Worm (Caenorhabditis elegans): ENCODE results near the gene dct-6.
A peak's percentile ranks its signal among the peaks of the same experiment; 100 is the strongest.

dct-6 gene

DNA sequence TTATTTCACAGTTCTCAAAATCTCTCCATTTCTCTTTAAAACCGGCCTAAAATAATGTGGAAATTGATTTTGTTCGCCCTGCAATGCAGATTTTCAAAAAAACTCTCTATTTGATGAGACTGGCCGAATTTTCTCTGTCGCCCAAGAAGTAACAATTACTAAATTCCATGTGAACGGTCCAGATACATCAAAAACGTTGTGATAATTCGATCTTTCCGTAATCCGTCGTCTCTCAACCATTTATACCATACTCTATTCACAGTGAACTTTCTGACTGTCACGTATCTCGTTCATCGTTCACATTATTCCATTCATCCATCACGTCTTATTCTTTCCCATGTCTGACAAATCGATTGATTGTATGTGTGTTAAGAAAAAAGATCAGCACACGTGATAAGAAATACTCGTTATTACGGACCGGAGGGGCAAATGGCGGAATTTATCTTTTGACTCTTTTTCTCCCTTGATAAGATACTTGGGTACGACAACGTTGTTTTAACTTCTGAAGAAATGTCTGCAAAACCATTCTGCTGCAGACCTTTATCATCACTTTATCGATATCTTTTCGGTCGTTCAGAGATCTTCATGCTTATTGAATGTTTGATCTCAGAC is 45.0 kb upstream of the dct-6 start (continued):
- TF ChIP-seq sox-4 (tag; optimal IDR thresholded peaks at IDR 0.05) (no peak), ama-1 (optimal IDR thresholded peaks at IDR 0.05) (no peak), ets-5 (GFP tag; IDR thresholded peaks at IDR 0.05) (no peak), ztf-4 (tag; optimal IDR thresholded peaks at IDR 0.05) (peak; percentile 7), efl-3 (GFP tag; optimal IDR thresholded peaks at IDR 0.05) (no peak), elt-2 (tag; optimal IDR thresholded peaks at IDR 0.05) (no peak), elt-3 (tag; optimal IDR thresholded peaks at IDR 0.05) (peak; percentile 42 to 96 (median 93)), mdl-1 (tag; optimal IDR thresholded peaks at IDR 0.05) (peak in 1 of 2 experiments; percentile 67), nhr-71 (tag; optimal IDR thresholded peaks at IDR 0.05) (peak; percentile 76), sup-37 (GFP tag; optimal IDR thresholded peaks at IDR 0.05) (no peak), zip-4 (GFP tag; optimal IDR thresholded peaks at IDR 0.05) (no peak), blmp-1 (tag; optimal IDR thresholded peaks at IDR 0.05) (peak; percentile 59), lir-3 (tag; optimal IDR thresholded peaks at IDR 0.05; ENCODE audit: poor library complexity) (no peak), ces-1 (GFP tag; optimal IDR thresholded peaks at IDR 0.05) (no peak), hlh-4 (tag; optimal IDR thresholded peaks at IDR 0.05) (no peak), grh-1 (GFP tag; IDR thresholded peaks at IDR 0.05) (peak; percentile 81), unc-130 (tag; optimal IDR thresholded peaks at IDR 0.05) (no peak), unc-30 (tag; optimal IDR thresholded peaks at IDR 0.05) (no peak), C04F5.9 (tag; optimal IDR thresholded peaks at IDR 0.05) (no peak), nhr-90 (tag; optimal IDR thresholded peaks at IDR 0.05; ENCODE audit: poor library complexity) (peak; percentile 63), nhr-11 (tag; optimal IDR thresholded peaks at IDR 0.05) (no peak), unc-86 (tag; optimal IDR thresholded peaks at IDR 0.05) (no peak), mef-2 (tag; optimal IDR thresholded peaks at IDR 0.05) (no peak), nhr-12 (tag; optimal IDR thresholded peaks at IDR 0.05) (no peak), nhr-20 (tag; optimal IDR thresholded peaks at IDR 0.05) (peak; percentile 69), snu-23 (GFP tag; optimal IDR thresholded peaks at IDR 0.05) (peak; percentile 65), nhr-85 (tag) (peak; percentile 92), unc-62 (GFP tag; optimal IDR thresholded peaks at IDR 0.05) (no peak)

DNA sequence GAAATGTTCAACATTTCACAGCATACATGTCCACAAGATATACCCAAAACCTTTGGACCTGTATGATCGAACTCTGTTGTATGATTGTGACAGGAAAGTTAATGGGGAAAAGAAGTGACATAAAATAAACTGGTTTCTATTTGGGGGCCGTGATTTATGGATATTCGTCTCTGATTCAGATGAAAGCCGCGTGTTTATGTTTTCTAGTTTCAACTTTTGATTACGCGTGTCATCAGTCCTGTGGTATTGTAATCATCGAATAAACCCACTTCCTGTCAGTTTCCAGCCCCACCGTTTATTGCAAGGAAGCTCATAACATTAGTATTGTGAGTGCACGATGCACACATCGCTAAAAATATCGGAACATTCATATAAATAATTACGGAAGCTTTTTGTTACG is 44.0 kb upstream of the dct-6 start:
- TF ChIP-seq elt-3 (tag; optimal IDR thresholded peaks at IDR 0.05) (peak in 2 of 6 experiments; percentile 45 to 73), nhr-47 (tag; optimal IDR thresholded peaks at IDR 0.05) (no peak), snu-23 (GFP tag; optimal IDR thresholded peaks at IDR 0.05) (peak; percentile 63), tbx-2 (tag; optimal IDR thresholded peaks at IDR 0.05) (peak; percentile 34), egl-13 (tag; optimal IDR thresholded peaks at IDR 0.05) (no peak), nhr-90 (tag; optimal IDR thresholded peaks at IDR 0.05; ENCODE audit: poor library complexity) (peak; percentile 65), C16A3.4 (tag; optimal IDR thresholded peaks at IDR 0.05) (no peak), unc-30 (tag; optimal IDR thresholded peaks at IDR 0.05) (no peak), zip-4 (GFP tag; optimal IDR thresholded peaks at IDR 0.05) (no peak), nhr-85 (tag) (peak; percentile 89), unc-86 (tag; optimal IDR thresholded peaks at IDR 0.05) (no peak), blmp-1 (tag; optimal IDR thresholded peaks at IDR 0.05) (peak; percentile 71), nhr-84 (tag; optimal IDR thresholded peaks at IDR 0.05) (no peak), aha-1 (tag; optimal IDR thresholded peaks at IDR 0.05) (no peak), ztf-4 (tag; optimal IDR thresholded peaks at IDR 0.05) (no peak), Y116A8C.19 (tag; optimal IDR thresholded peaks at IDR 0.05; ENCODE audit: borderline replicate concordance) (no peak), nhr-71 (tag; optimal IDR thresholded peaks at IDR 0.05) (peak; percentile 74), aly-2 (tag; optimal IDR thresholded peaks at IDR 0.05) (no peak), fkh-10 (GFP tag; optimal IDR thresholded peaks at IDR 0.05) (no peak), mdl-1 (tag; optimal IDR thresholded peaks at IDR 0.05) (peak in 1 of 2 experiments; percentile 52), ama-1 (optimal IDR thresholded peaks at IDR 0.05) (no peak), jun-1 (tag; optimal IDR thresholded peaks at IDR 0.05) (no peak), grh-1 (GFP tag; IDR thresholded peaks at IDR 0.05) (peak; percentile 90), fkh-8 (tag; optimal IDR thresholded peaks at IDR 0.05) (no peak), isw-1 (GFP tag; IDR thresholded peaks at IDR 0.05) (no peak), nhr-11 (tag; optimal IDR thresholded peaks at IDR 0.05) (no peak), nhr-19 (GFP tag; conservative IDR thresholded peaks at IDR 0.05) (peak; percentile 76), pqm-1 (tag; optimal IDR thresholded peaks at IDR 0.05) (no peak), nhr-77 (tag; optimal IDR thresholded peaks at IDR 0.05) (no peak), ces-1 (GFP tag; optimal IDR thresholded peaks at IDR 0.05) (no peak), C34B4.2 (tag; optimal IDR thresholded peaks at IDR 0.05) (no peak), elt-2 (tag; optimal IDR thresholded peaks at IDR 0.05) (no peak), swsn-7 (tag; optimal IDR thresholded peaks at IDR 0.05) (no peak), irx-1 (tag; optimal IDR thresholded peaks at IDR 0.05) (no peak), lir-3 (tag; optimal IDR thresholded peaks at IDR 0.05; ENCODE audit: poor library complexity) (peak; percentile 5), ceh-90 (tag; optimal IDR thresholded peaks at IDR 0.05) (no peak), lin-35 (GFP tag; optimal IDR thresholded peaks at IDR 0.05) (peak in 1 of 2 experiments; percentile 40), C04F5.9 (tag; optimal IDR thresholded peaks at IDR 0.05) (no peak), ceh-63 (GFP tag; optimal IDR thresholded peaks at IDR 0.05) (no peak)

All from whole organism, L1 larva.